Worm (Caenorhabditis elegans) whole organism, L2 larva: ENCODE data around the gene nkb-3.
A peak's percentile ranks its signal among the peaks of the same experiment; 100 is the strongest.

ENCODE experiments used
- C34F6.9 ChIP-seq: fragments of 150-350 bp; optimal IDR thresholded peaks from 2 replicates; lab custom pipeline; 2014; ENCODE audit warnings: missing biosample characterization, missing genetic modification characterization
- F13H6.1 ChIP-seq: sonication (generic microtip); optimal IDR thresholded peaks from 2 replicates; lab custom pipeline; 2016; ENCODE audit warnings: missing genetic modification characterization, missing compliant biosample characterization
- R02D3.7 ChIP-seq: fragments of 150-350 bp; optimal IDR thresholded peaks from 2 replicates; lab custom pipeline; 2014; ENCODE audit warnings: missing biosample characterization, missing genetic modification characterization
- Y55F3AM.14 ChIP-seq: fragments of 200-800 bp; sonication (Bioruptor generic); optimal IDR thresholded peaks from 2 replicates; lab custom pipeline; 2018; ENCODE audit warnings: mild to moderate bottlenecking, missing genetic modification characterization, missing compliant biosample characterization
- ZK546.5 ChIP-seq: sonication (generic microtip); optimal IDR thresholded peaks from 2 replicates; lab custom pipeline; 2017; ENCODE audit warnings: missing biosample characterization, missing genetic modification characterization
- aly-2 ChIP-seq: fragments of 150-350 bp; optimal IDR thresholded peaks from 2 replicates; lab custom pipeline; 2014; ENCODE audit warnings: missing biosample characterization, missing genetic modification characterization
- ama-1 ChIP-seq: fragments of 150-350 bp; optimal IDR thresholded peaks from 2 replicates; lab custom pipeline; 2018; ENCODE audit warnings: inconsistent platforms
- blmp-1 ChIP-seq: sonication (generic microtip); optimal IDR thresholded peaks from 2 replicates; lab custom pipeline; 2017; ENCODE audit warnings: missing genetic modification characterization, mild to moderate bottlenecking, missing compliant biosample characterization, antibody characterized with exemption, moderate library complexity; ENCODE audit not compliant: insufficient read depth
- ceh-16 ChIP-seq: fragments of 150-350 bp; optimal IDR thresholded peaks from 2 replicates; lab custom pipeline; 2014; ENCODE audit warnings: missing biosample characterization, missing genetic modification characterization
- ceh-82 ChIP-seq: fragments of 150-350 bp; optimal IDR thresholded peaks from 2 replicates; lab custom pipeline; 2014; ENCODE audit warnings: missing biosample characterization, missing genetic modification characterization
- crh-2 ChIP-seq: sonication (generic microtip); optimal IDR thresholded peaks from 2 replicates; lab custom pipeline; 2017; ENCODE audit warnings: missing biosample characterization, missing genetic modification characterization
- dmd-4 ChIP-seq: sonication (generic microtip); optimal IDR thresholded peaks from 2 replicates; lab custom pipeline; 2017; ENCODE audit warnings: missing biosample characterization, missing genetic modification characterization
- egl-27 ChIP-seq: sonication (generic microtip); optimal IDR thresholded peaks from 3 replicates; lab custom pipeline; 2017; ENCODE audit warnings: missing biosample characterization, missing genetic modification reagents, missing genetic modification characterization
- elt-3 ChIP-seq: sonication (generic microtip); optimal IDR thresholded peaks from 2 replicates; lab custom pipeline; 2017; ENCODE audit warnings: missing biosample characterization, missing genetic modification characterization
- fos-1 ChIP-seq: fragments of 150-350 bp; optimal IDR thresholded peaks from 2 replicates; lab custom pipeline; 2014; ENCODE audit warnings: missing biosample characterization, missing genetic modification characterization
- gmeb-1 ChIP-seq: fragments of 150-350 bp; optimal IDR thresholded peaks from 2 replicates; lab custom pipeline; 2014; ENCODE audit warnings: missing biosample characterization, missing genetic modification characterization
- lin-11 ChIP-seq: fragments of 150-350 bp; sonication (generic microtip); optimal IDR thresholded peaks from 2 replicates; lab custom pipeline; 2014; ENCODE audit warnings: missing biosample characterization, missing genetic modification characterization, inconsistent platforms, mixed read lengths
- lin-13 ChIP-seq: fragments of 150-350 bp; optimal IDR thresholded peaks from 2 replicates; lab custom pipeline; 2014; ENCODE audit warnings: missing biosample characterization, missing genetic modification reagents, missing genetic modification characterization
- lin-39 ChIP-seq: fragments of 150-350 bp; optimal IDR thresholded peaks from 2 replicates; lab custom pipeline; 2014; ENCODE audit warnings: missing biosample characterization, missing genetic modification reagents, missing genetic modification characterization
- lsy-2 ChIP-seq, 2 experiments: fragments of 150-350 bp in 1 of 2; sonication (generic microtip) in 1 of 2; optimal IDR thresholded peaks; 2 replicates each; lab custom pipeline; 2014 to 2017; ENCODE audit warnings: missing biosample characterization in 2 of 2, missing genetic modification characterization in 2 of 2
- mdl-1 ChIP-seq, 2 experiments: fragments of 150-350 bp in 1 of 2; sonication (generic microtip) in 1 of 2; optimal IDR thresholded peaks; 2 replicates each; lab custom pipeline; 2017; ENCODE audit warnings: missing biosample characterization in 2 of 2, missing genetic modification characterization in 2 of 2
- nhr-10 ChIP-seq: sonication (generic microtip); optimal IDR thresholded peaks from 2 replicates; lab custom pipeline; 2017; ENCODE audit warnings: missing biosample characterization, missing genetic modification characterization
- nhr-11 ChIP-seq: fragments of 150-350 bp; optimal IDR thresholded peaks from 2 replicates; lab custom pipeline; 2014; ENCODE audit warnings: missing biosample characterization, missing genetic modification characterization
- nhr-12 ChIP-seq: fragments of 150-350 bp; optimal IDR thresholded peaks from 2 replicates; lab custom pipeline; 2014; ENCODE audit warnings: missing biosample characterization, missing genetic modification characterization
- nhr-129 ChIP-seq: fragments of 150-350 bp; optimal IDR thresholded peaks from 2 replicates; lab custom pipeline; 2014; ENCODE audit warnings: missing biosample characterization, missing genetic modification characterization
- nhr-21 ChIP-seq: fragments of 150-350 bp; optimal IDR thresholded peaks from 2 replicates; lab custom pipeline; 2014; ENCODE audit warnings: missing biosample characterization, missing genetic modification characterization
- nhr-23 ChIP-seq: fragments of 150-350 bp; optimal IDR thresholded peaks from 2 replicates; lab custom pipeline; 2014; ENCODE audit warnings: missing biosample characterization, missing genetic modification reagents, missing genetic modification characterization
- nhr-25 ChIP-seq: fragments of 150-350 bp; sonication (generic microtip); optimal IDR thresholded peaks from 3 replicates; lab custom pipeline; 2014; ENCODE audit warnings: missing biosample characterization, missing genetic modification characterization
- nhr-6 ChIP-seq: fragments of 150-350 bp; optimal IDR thresholded peaks from 2 replicates; lab custom pipeline; 2014; ENCODE audit warnings: missing biosample characterization, missing genetic modification characterization
- nhr-77 ChIP-seq: fragments of 150-350 bp; optimal IDR thresholded peaks from 2 replicates; lab custom pipeline; 2014; ENCODE audit warnings: missing biosample characterization, missing genetic modification characterization
- peb-1 ChIP-seq: fragments of 150-350 bp; optimal IDR thresholded peaks from 2 replicates; lab custom pipeline; 2014; ENCODE audit warnings: missing biosample characterization, missing genetic modification characterization
- sem-4 ChIP-seq: fragments of 150-350 bp; optimal IDR thresholded peaks from 2 replicates; lab custom pipeline; 2014; ENCODE audit warnings: missing biosample characterization, missing genetic modification reagents, missing genetic modification characterization
- skn-1 ChIP-seq: sonication (generic microtip); optimal IDR thresholded peaks from 2 replicates; lab custom pipeline; 2017; ENCODE audit warnings: missing biosample characterization, missing genetic modification characterization
- sma-3 ChIP-seq: sonication (generic microtip); optimal IDR thresholded peaks from 2 replicates; lab custom pipeline; 2016; ENCODE audit warnings: missing genetic modification reagents, missing genetic modification characterization, missing compliant biosample characterization
- sma-9 ChIP-seq, 2 experiments: fragments of 150-350 bp in 1 of 2; sonication (generic microtip) in 1 of 2; optimal IDR thresholded peaks; 2 replicates each; lab custom pipeline; 2014 to 2016; ENCODE audit warnings: missing genetic modification characterization in 2 of 2, mild to moderate bottlenecking in 1 of 2, missing biosample characterization in 1 of 2, missing compliant biosample characterization in 1 of 2, missing genetic modification reagents in 1 of 2, moderate library complexity in 1 of 2
- snpc-4 ChIP-seq: fragments of 150-350 bp; optimal IDR thresholded peaks from 2 replicates; lab custom pipeline; 2014; ENCODE audit warnings: missing biosample characterization, missing genetic modification characterization
- unc-39 ChIP-seq: fragments of 150-350 bp; optimal IDR thresholded peaks from 2 replicates; lab custom pipeline; 2014; ENCODE audit warnings: missing biosample characterization, missing genetic modification characterization
- unc-55 ChIP-seq: fragments of 150-350 bp; sonication (generic microtip); optimal IDR thresholded peaks from 3 replicates; lab custom pipeline; 2014; ENCODE audit warnings: missing biosample characterization, missing genetic modification reagents, missing genetic modification characterization
- ztf-1 ChIP-seq: fragments of 200-800 bp; sonication (Bioruptor generic); conservative IDR thresholded peaks from 2 replicates; pipeline ENCODE4 v1.3.6; 2022; ENCODE audit warnings: missing genetic modification characterization, missing compliant biosample characterization
- ztf-11 ChIP-seq: sonication (generic microtip); optimal IDR thresholded peaks from 2 replicates; lab custom pipeline; 2017; ENCODE audit warnings: missing biosample characterization, missing genetic modification characterization
- ztf-4 ChIP-seq: fragments of 150-350 bp; optimal IDR thresholded peaks from 2 replicates; lab custom pipeline; 2014; ENCODE audit warnings: missing biosample characterization, missing genetic modification characterization

The nkb-3 gene

ce11 chrX:13781445-13782073 lies 11.2 kb upstream of the nkb-3 start:
- TF ChIP-seq nhr-10 (tag; lab: Kevin White, UChicago) (no peak), nhr-129 (peak; percentile 38), nhr-21 (tag; lab: Kevin White, UChicago) (peak; percentile 1), lsy-2 (tag; optimal IDR thresholded peaks at IDR 0.05; lab: Kevin White, UChicago) (peak in 1 of 2 experiments; percentile 21), sma-9 (GFP tag; optimal IDR thresholded peaks at IDR 0.05; lab: Kevin White, UChicago) (peak; percentile 43), sma-9 (tag; optimal IDR thresholded peaks at IDR 0.05; lab: Kevin White, UChicago) (no peak), R02D3.7 (no peak), sma-3 (GFP tag; lab: Kevin White, UChicago) (peak; percentile 62)
- TF ChIP-seq, all 48 proteins: peak for 5

- no peak for TF ChIP-seq snpc-4
- peak; percentile 12 for TF ChIP-seq ama-1 (lab: Kevin White, UChicago)
- TF ChIP-seq, all 48 proteins: peak for 1
These were observed 5.2 kb upstream of the nkb-3 start for ce11 chrX:13775508-13775907.

- TF ChIP-seq F13H6.1 (no peak), fos-1 (tag; lab: Kevin White, UChicago) (peak; percentile 50), Y55F3AM.14 (GFP tag; lab: Kevin White, UChicago) (no peak), sma-3 (GFP tag; lab: Kevin White, UChicago) (no peak), ztf-1 (GFP tag; lab: Robert Waterston, UW) (no peak), ceh-16 (tag; lab: Kevin White, UChicago) (no peak), sem-4 (no peak), nhr-12 (tag; lab: Kevin White, UChicago) (no peak), dmd-4 (tag; lab: Kevin White, UChicago) (no peak), egl-27 (no peak), elt-3 (tag; lab: Kevin White, UChicago) (no peak), sma-9 (GFP tag; optimal IDR thresholded peaks at IDR 0.05; lab: Kevin White, UChicago) (peak; percentile 35), sma-9 (tag; optimal IDR thresholded peaks at IDR 0.05; lab: Kevin White, UChicago) (no peak), nhr-129 (no peak)
These were observed 3.8 kb upstream of the nkb-3 start for ce11 chrX:13774144-13774543.

ce11 chrX:13772734-13773133 lies 2.4 kb upstream of the nkb-3 start:
- TF ChIP-seq fos-1 (tag; lab: Kevin White, UChicago) (peak; percentile 78), Y55F3AM.14 (GFP tag; lab: Kevin White, UChicago) (no peak), nhr-21 (tag; lab: Kevin White, UChicago) (no peak), crh-2 (tag; lab: Kevin White, UChicago) (peak; percentile 48), skn-1 (tag; lab: Kevin White, UChicago) (peak; percentile 51), unc-55 (no peak), unc-39 (tag; lab: Kevin White, UChicago) (no peak), sma-9 (GFP tag; optimal IDR thresholded peaks at IDR 0.05; lab: Kevin White, UChicago) (peak; percentile 41), sma-9 (tag; optimal IDR thresholded peaks at IDR 0.05; lab: Kevin White, UChicago) (no peak)

ce11 chrX:13768562-13768961 lies 1.8 kb downstream of the nkb-3 start:
- TF ChIP-seq gmeb-1 (no peak), snpc-4 (no peak), ama-1 (lab: Kevin White, UChicago) (peak; percentile 27), ceh-82 (tag; lab: Kevin White, UChicago) (no peak), nhr-11 (no peak), nhr-25 (tag; lab: Kevin White, UChicago) (no peak), F13H6.1 (peak; percentile 48), crh-2 (tag; lab: Kevin White, UChicago) (peak; percentile 84), sma-3 (GFP tag; lab: Kevin White, UChicago) (no peak), Y55F3AM.14 (GFP tag; lab: Kevin White, UChicago) (peak; percentile 37), C34F6.9 (peak; percentile 65), ztf-4 (tag; lab: Kevin White, UChicago) (peak; percentile 47), lin-11 (tag; lab: Kevin White, UChicago) (peak; percentile 29), peb-1 (tag; lab: Kevin White, UChicago) (no peak), mdl-1 (tag; optimal IDR thresholded peaks at IDR 0.05; lab: Kevin White, UChicago) (peak in 1 of 2 experiments; percentile 42), sem-4 (peak; percentile 14), nhr-6 (tag; lab: Kevin White, UChicago) (peak; percentile 54), nhr-23 (tag; lab: Kevin White, UChicago) (no peak), ztf-11 (tag; lab: Kevin White, UChicago) (no peak), ceh-16 (tag; lab: Kevin White, UChicago) (no peak), unc-39 (tag; lab: Kevin White, UChicago) (no peak), lin-39 (tag; lab: Kevin White, UChicago) (no peak), R02D3.7 (no peak), nhr-77 (tag; lab: Kevin White, UChicago) (no peak), ZK546.5 (tag; lab: Kevin White, UChicago) (no peak), blmp-1 (tag; lab: Kevin White, UChicago) (no peak), lin-13 (peak; percentile 36), lsy-2 (tag; optimal IDR thresholded peaks at IDR 0.05; lab: Kevin White, UChicago) (peak; percentile 17 to 72), nhr-129 (peak; percentile 35), sma-9 (GFP tag; optimal IDR thresholded peaks at IDR 0.05; lab: Kevin White, UChicago) (peak; percentile 80), sma-9 (tag; optimal IDR thresholded peaks at IDR 0.05; lab: Kevin White, UChicago) (no peak), aly-2 (tag; lab: Kevin White, UChicago) (no peak)
